Worm (Caenorhabditis elegans): ENCODE data around the gene F25B5.6.

F25B5.6 gene

ce11 chrIII:5908408-5908807 is 40.1 kb downstream of the F25B5.6 start, which contains the start of gene C28H8.3:
C28H8.3 (plus strand) TSS chrIII:5908700.
- TF ChIP-seq fkh-2 (tag; optimal IDR thresholded peaks at IDR 0.05) = no peak
- TF ChIP-seq nhr-25 (tag; optimal IDR thresholded peaks at IDR 0.05) = no peak
- TF ChIP-seq zag-1 (tag; optimal IDR thresholded peaks at IDR 0.05) = no peak
- peak; percentile 27 for TF ChIP-seq ama-1 (optimal IDR thresholded peaks at IDR 0.05)
- no peak for TF ChIP-seq elt-3 (tag; optimal IDR thresholded peaks at IDR 0.05)
- peak; percentile 1 for TF ChIP-seq ceh-28 (tag; optimal IDR thresholded peaks at IDR 0.05)
- TF ChIP-seq egl-5 (tag; optimal IDR thresholded peaks at IDR 0.05) = no peak
- no peak for TF ChIP-seq elt-1 (tag; optimal IDR thresholded peaks at IDR 0.05)
- no peak for TF ChIP-seq aly-2 (tag; optimal IDR thresholded peaks at IDR 0.05)

DNA sequence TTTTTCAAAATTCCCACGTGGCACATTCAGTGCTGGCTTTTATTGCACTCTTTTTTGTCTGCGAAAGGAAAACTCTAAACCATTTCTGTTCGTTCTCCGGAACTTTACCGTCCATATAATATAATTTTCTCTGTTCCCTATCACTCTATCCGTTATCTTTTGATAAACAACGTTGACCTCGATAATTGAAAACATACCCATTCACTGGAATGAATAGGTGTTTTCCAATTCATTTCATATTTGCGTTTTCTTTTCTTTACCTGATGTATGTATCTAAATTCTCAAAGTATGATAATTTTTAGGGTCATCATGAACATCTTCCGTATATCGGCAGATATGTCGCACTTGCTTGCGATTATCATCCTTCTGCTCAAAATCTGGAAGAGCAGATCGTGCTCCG is 41.8 kb downstream of the F25B5.6 start, which contains the start of gene erd-2.2:
erd-2.2 (plus strand) TSS at position 301 of the 400 bp plus-strand sequence.
- no peak for TF ChIP-seq lin-39 (tag; optimal IDR thresholded peaks at IDR 0.05)
- no peak for TF ChIP-seq nhr-23 (tag; optimal IDR thresholded peaks at IDR 0.05)
- no peak for TF ChIP-seq skn-1 (tag; optimal IDR thresholded peaks at IDR 0.05)
- TF ChIP-seq unc-39 (tag; optimal IDR thresholded peaks at IDR 0.05) = no peak
- TF ChIP-seq jun-1 (tag; optimal IDR thresholded peaks at IDR 0.05) = no peak
- no peak for TF ChIP-seq nhr-11 (tag; optimal IDR thresholded peaks at IDR 0.05)
- TF ChIP-seq nhr-12 (tag; optimal IDR thresholded peaks at IDR 0.05) = no peak
- TF ChIP-seq egl-5 (tag; optimal IDR thresholded peaks at IDR 0.05) = no peak
- TF ChIP-seq ztf-4 (tag; optimal IDR thresholded peaks at IDR 0.05) = no peak

- TF ChIP-seq fos-1 (tag; optimal IDR thresholded peaks at IDR 0.05) (no peak), lsy-12 (tag; optimal IDR thresholded peaks at IDR 0.05) (no peak), lin-39 (tag; optimal IDR thresholded peaks at IDR 0.05) (no peak), ztf-4 (tag; optimal IDR thresholded peaks at IDR 0.05) (no peak), ZK546.5 (tag; optimal IDR thresholded peaks at IDR 0.05) (no peak), nhr-67 (tag; optimal IDR thresholded peaks at IDR 0.05) (no peak), nhr-23 (tag; optimal IDR thresholded peaks at IDR 0.05) (peak; percentile 10), egl-5 (tag; optimal IDR thresholded peaks at IDR 0.05) (no peak), egl-27 (tag; optimal IDR thresholded peaks at IDR 0.05) (no peak), elt-2 (tag; optimal IDR thresholded peaks at IDR 0.05) (no peak), eor-1 (tag; optimal IDR thresholded peaks at IDR 0.05) (no peak), hmg-11 (tag; optimal IDR thresholded peaks at IDR 0.05) (peak; percentile 61), daf-12 (tag; optimal IDR thresholded peaks at IDR 0.05) (no peak), pqm-1 (tag; optimal IDR thresholded peaks at IDR 0.05) (no peak), sea-2 (GFP tag; optimal IDR thresholded peaks at IDR 0.05) (no peak), unc-62 (GFP tag; optimal IDR thresholded peaks at IDR 0.05) (no peak), jun-1 (tag; optimal IDR thresholded peaks at IDR 0.05) (no peak), pha-4 (tag; optimal IDR thresholded peaks at IDR 0.05) (peak; percentile 13), skn-1 (tag; optimal IDR thresholded peaks at IDR 0.05) (no peak), unc-39 (tag; optimal IDR thresholded peaks at IDR 0.05) (no peak), nfya-1 (tag; optimal IDR thresholded peaks at IDR 0.05; ENCODE audit: insufficient read depth) (peak; percentile 52), ama-1 (optimal IDR thresholded peaks at IDR 0.05) (no peak), ztf-11 (tag; optimal IDR thresholded peaks at IDR 0.05) (no peak), nhr-237 (tag; optimal IDR thresholded peaks at IDR 0.05) (no peak), mml-1 (tag; optimal IDR thresholded peaks at IDR 0.05) (no peak), tbx-2 (tag; optimal IDR thresholded peaks at IDR 0.05) (no peak), nhr-25 (tag; optimal IDR thresholded peaks at IDR 0.05) (no peak), mdl-1 (tag; optimal IDR thresholded peaks at IDR 0.05) (no peak), ceh-28 (tag; optimal IDR thresholded peaks at IDR 0.05) (peak; percentile 54)
Measured at ce11 chrIII:5906059-5906458, 42.5 kb downstream of the F25B5.6 start, which contains the start of gene dpff-1. dpff-1 (minus strand) TSS chrIII:5906346.

- no peak for TF ChIP-seq elt-2 (tag; optimal IDR thresholded peaks at IDR 0.05)
- no peak for TF ChIP-seq ztf-4 (tag; optimal IDR thresholded peaks at IDR 0.05)
- TF ChIP-seq ztf-11 (tag; optimal IDR thresholded peaks at IDR 0.05) = no peak
- no peak for TF ChIP-seq ceh-28 (tag; optimal IDR thresholded peaks at IDR 0.05)
- TF ChIP-seq lin-15B (tag; optimal IDR thresholded peaks at IDR 0.05) = no peak
- TF ChIP-seq fos-1 (tag; optimal IDR thresholded peaks at IDR 0.05) = no peak
- no peak for TF ChIP-seq nhr-12 (tag; optimal IDR thresholded peaks at IDR 0.05)
Measured at ce11 chrIII:5902558-5902957, 46.0 kb downstream of the F25B5.6 start.

Data from whole organism, L3 larva.